Fruit fly (Drosophila melanogaster): ENCODE data around the gene inaF-A.
A peak's percentile ranks its signal among the peaks of the same experiment; 100 is the strongest.

The inaF-A gene

dm6 chrX:11715937-11716730 lies 17.6 kb downstream of the inaF-A start (continued):
- TF ChIP-seq gt (GFP tag; IDR thresholded peaks at IDR 0.05) (no peak), Bteb2 (GFP tag; optimal IDR thresholded peaks at IDR 0.05) (peak; percentile 87), esg (GFP tag; conservative IDR thresholded peaks at IDR 0.05) (peak; percentile 76), gsb (GFP tag; IDR thresholded peaks at IDR 0.05) (peak; percentile 73), CG6175 (GFP tag; IDR thresholded peaks at IDR 0.05) (peak; percentile 72; the same call in 2 of the 3 replicates), CG7786 (GFP tag; optimal IDR thresholded peaks at IDR 0.05) (peak; percentile 83), CG7963 (GFP tag; IDR thresholded peaks at IDR 0.05; ENCODE audit: partially characterized antibody) (peak; percentile 78), CG12219 (GFP tag; optimal IDR thresholded peaks at IDR 0.05) (peak; percentile 86), gro (GFP tag; optimal IDR thresholded peaks at IDR 0.05) (peak; percentile 91), CG2875 (GFP tag; optimal IDR thresholded peaks at IDR 0.05) (peak; percentile 77), CG16779 (GFP tag; IDR thresholded peaks at IDR 0.05) (0 out of 2 replicates have a peak, but pooled peaks have one; percentile 3), CG15514 (GFP tag; optimal IDR thresholded peaks at IDR 0.05) (peak; percentile 51), CG11398 (GFP tag; optimal IDR thresholded peaks at IDR 0.05) (peak; percentile 82), bbx (GFP tag; IDR thresholded peaks at IDR 0.05; ENCODE audit: partially characterized antibody) (peak; percentile 78), CG8359 (GFP tag; optimal IDR thresholded peaks at IDR 0.05; ENCODE audit: borderline replicate concordance) (peak; percentile 69), Gsc (GFP tag; IDR thresholded peaks at IDR 0.05) (peak; percentile 65), mld (GFP tag; IDR thresholded peaks at IDR 0.05; ENCODE audit: partially characterized antibody) (peak; percentile 64; the same call in 1 of the 3 replicates), lbe (GFP tag; optimal IDR thresholded peaks at IDR 0.05) (peak; percentile 82), Nf-YB (GFP tag; optimal IDR thresholded peaks at IDR 0.05) (peak; percentile 75), CG34376 (GFP tag; optimal IDR thresholded peaks at IDR 0.05) (peak; percentile 71), Kr (GFP tag; optimal IDR thresholded peaks at IDR 0.05) (no peak), Hr39 (optimal IDR thresholded peaks at IDR 0.05) (no peak), Med (GFP tag) (peak; percentile 98), NFAT (GFP tag; IDR thresholded peaks at IDR 0.05) (peak; percentile 61), salm (tag; optimal IDR thresholded peaks at IDR 0.05) (peak; percentile 80), CG8924 (tag; optimal IDR thresholded peaks at IDR 0.05) (peak; percentile 90), fd96Cb (tag; optimal IDR thresholded peaks at IDR 0.05) (peak; percentile 91), cad (GFP tag; optimal IDR thresholded peaks at IDR 0.05) (no peak), mam (GFP tag; optimal IDR thresholded peaks at IDR 0.05) (peak; percentile 89), org-1 (GFP tag; optimal IDR thresholded peaks at IDR 0.05) (peak; percentile 86), sens-2 (GFP tag; IDR thresholded peaks at IDR 0.05) (peak; percentile 34; the same call in 1 of the 2 replicates), Ravus (GFP tag; IDR thresholded peaks at IDR 0.05) (peak; percentile 67), abd-A (tag; optimal IDR thresholded peaks at IDR 0.05) (peak; percentile 18), psq (GFP tag; optimal IDR thresholded peaks at IDR 0.05) (peak; percentile 90), CG9727 (GFP tag; optimal IDR thresholded peaks at IDR 0.05) (peak; percentile 91), Dad (GFP tag; optimal IDR thresholded peaks at IDR 0.05) (peak; percentile 72), CG13775 (GFP tag; optimal IDR thresholded peaks at IDR 0.05) (peak; percentile 85), CG12659 (GFP tag; optimal IDR thresholded peaks at IDR 0.05) (peak; percentile 87), hth (optimal IDR thresholded peaks at IDR 0.05) (no peak), wek (GFP tag; optimal IDR thresholded peaks at IDR 0.05) (peak; percentile 67), Dip2 (GFP tag; IDR thresholded peaks at IDR 0.05) (no peak), Elba2 (GFP tag; optimal IDR thresholded peaks at IDR 0.05) (no peak), zfh1 (GFP tag; IDR thresholded peaks at IDR 0.05) (peak; percentile 67), CG9876 (GFP tag; optimal IDR thresholded peaks at IDR 0.05) (peak; percentile 71), disco-r (GFP tag; optimal IDR thresholded peaks at IDR 0.05) (peak; percentile 82), Hand (GFP tag; optimal IDR thresholded peaks at IDR 0.05) (peak; percentile 76), Tbp (GFP tag; optimal IDR thresholded peaks at IDR 0.05) (no peak), da (GFP tag; optimal IDR thresholded peaks at IDR 0.05) (peak; percentile 63), dan (GFP tag; IDR thresholded peaks at IDR 0.05) (peak; percentile 66), Atf6 (GFP tag; IDR thresholded peaks at IDR 0.05) (peak; percentile 89)

Data from whole organism, embryonic.